Worm (Caenorhabditis elegans) whole organism, mixed stage, embryonic: ENCODE data around the gene R07B1.11.

Experiments used
- ceh-39 ChIP-seq: fragments of 150-350 bp; optimal IDR thresholded peaks from 2 replicates; lab custom pipeline; 2014; ENCODE audit warnings: missing biosample characterization, missing genetic modification characterization
- ceh-83 ChIP-seq: fragments of 200-800 bp; sonication (Bioruptor generic); optimal IDR thresholded peaks from 2 replicates; lab custom pipeline; 2018; ENCODE audit warnings: mild to moderate bottlenecking, missing genetic modification characterization, missing compliant biosample characterization
- cnd-1 ChIP-seq: fragments of 200-800 bp; sonication (Bioruptor generic); optimal IDR thresholded peaks from 2 replicates; lab custom pipeline; 2018; ENCODE audit warnings: mild to moderate bottlenecking, missing genetic modification characterization, missing compliant biosample characterization
- elt-1 ChIP-seq: sonication (generic microtip); optimal IDR thresholded peaks from 2 replicates; lab custom pipeline; 2017; ENCODE audit warnings: missing genetic modification characterization, mild to moderate bottlenecking, missing compliant biosample characterization, antibody characterized with exemption, moderate library complexity, borderline replicate concordance; ENCODE audit not compliant: insufficient read depth
- elt-3 ChIP-seq: fragments of 150-350 bp; optimal IDR thresholded peaks from 2 replicates; lab custom pipeline; 2014; ENCODE audit warnings: missing biosample characterization, missing genetic modification characterization
- flh-1 ChIP-seq: fragments of 200-800 bp; sonication (Bioruptor generic); optimal IDR thresholded peaks from 2 replicates; lab custom pipeline; 2018; ENCODE audit warnings: mild to moderate bottlenecking, missing genetic modification characterization, moderate library complexity, missing compliant biosample characterization
- ham-2 ChIP-seq: fragments of 200-800 bp; sonication (Bioruptor generic); optimal IDR thresholded peaks from 2 replicates; lab custom pipeline; 2018; ENCODE audit warnings: mild to moderate bottlenecking, missing genetic modification characterization, missing compliant biosample characterization
- mab-5 ChIP-seq: fragments of 150-350 bp; optimal IDR thresholded peaks from 2 replicates; lab custom pipeline; 2014; ENCODE audit warnings: missing biosample characterization, missing genetic modification characterization
- nhr-2 ChIP-seq: fragments of 150-350 bp; optimal IDR thresholded peaks from 2 replicates; lab custom pipeline; 2014; ENCODE audit warnings: missing biosample characterization, missing genetic modification characterization
- nhr-237 ChIP-seq: fragments of 150-350 bp; optimal IDR thresholded peaks from 2 replicates; lab custom pipeline; 2014; ENCODE audit warnings: missing biosample characterization, missing genetic modification characterization
- pha-4 ChIP-seq: fragments of 150-350 bp; optimal IDR thresholded peaks from 2 replicates; lab custom pipeline; 2018; ENCODE audit warnings: missing biosample characterization, missing genetic modification reagents, missing genetic modification characterization
- unc-39 ChIP-seq: fragments of 150-350 bp; optimal IDR thresholded peaks from 2 replicates; lab custom pipeline; 2014; ENCODE audit warnings: missing biosample characterization, missing genetic modification characterization
- unc-62 ChIP-seq: fragments of 150-350 bp; optimal IDR thresholded peaks from 2 replicates; lab custom pipeline; 2014; ENCODE audit warnings: missing biosample characterization, missing genetic modification reagents, missing genetic modification characterization
- ztf-11 ChIP-seq: fragments of 150-350 bp; optimal IDR thresholded peaks from 2 replicates; lab custom pipeline; 2014; ENCODE audit warnings: missing biosample characterization, missing genetic modification characterization

The R07B1.11 gene

ce11 chrX:9905840-9906239, 49.1 kb downstream of the R07B1.11 start, which contains the start of gene F21G4.5:
Gene F21G4.5 (plus strand): TSS chrX:9906140.
- TF ChIP-seq ceh-39 (tag; lab: Kevin White, UChicago) (no peak), ham-2 (GFP tag; lab: Kevin White, UChicago) (no peak), pha-4 (tag; lab: Kevin White, UChicago) (no peak), elt-3 (tag; lab: Kevin White, UChicago) (no peak), elt-1 (no peak), unc-39 (tag; lab: Kevin White, UChicago) (no peak), unc-62 (GFP tag; lab: Kevin White, UChicago) (no peak), cnd-1 (no peak), ztf-11 (tag; lab: Kevin White, UChicago) (no peak), nhr-2 (tag; lab: Kevin White, UChicago) (no peak), nhr-237 (tag; lab: Kevin White, UChicago) (no peak), flh-1 (GFP tag; lab: Kevin White, UChicago) (no peak), mab-5 (no peak), ceh-83 (GFP tag; lab: Kevin White, UChicago) (no peak)
